Worm (Caenorhabditis elegans) whole organism, mixed stage, embryonic: ENCODE data around the gene sri-9.

Source experiments
- M03D4.4 ChIP-seq: sonication (generic microtip); optimal IDR thresholded peaks from 2 replicates; lab custom pipeline; 2017; ENCODE audit warnings: mild to moderate bottlenecking, missing genetic modification characterization, missing compliant biosample characterization
- bed-3 ChIP-seq: fragments of 200-800 bp; sonication (Bioruptor generic); optimal IDR thresholded peaks from 3 replicates; lab custom pipeline; 2018; ENCODE audit warnings: mild to moderate bottlenecking, missing genetic modification characterization, moderate library complexity, missing compliant biosample characterization
- blmp-1 ChIP-seq: fragments of 150-350 bp; optimal IDR thresholded peaks from 2 replicates; lab custom pipeline; 2014; ENCODE audit warnings: missing biosample characterization, missing genetic modification characterization
- ceh-43 ChIP-seq: fragments of 200-800 bp; sonication (Bioruptor generic); optimal IDR thresholded peaks from 2 replicates; lab custom pipeline; 2018; ENCODE audit warnings: mild to moderate bottlenecking, missing genetic modification characterization, moderate library complexity, missing compliant biosample characterization
- ces-1 ChIP-seq: fragments of 150-350 bp; optimal IDR thresholded peaks from 2 replicates; lab custom pipeline; 2014; ENCODE audit warnings: missing biosample characterization, missing genetic modification reagents, missing genetic modification characterization
- elt-1 ChIP-seq: sonication (generic microtip); optimal IDR thresholded peaks from 2 replicates; lab custom pipeline; 2017; ENCODE audit warnings: missing genetic modification characterization, mild to moderate bottlenecking, missing compliant biosample characterization, antibody characterized with exemption, moderate library complexity, borderline replicate concordance; ENCODE audit not compliant: insufficient read depth
- ham-2 ChIP-seq: fragments of 200-800 bp; sonication (Bioruptor generic); optimal IDR thresholded peaks from 2 replicates; lab custom pipeline; 2018; ENCODE audit warnings: mild to moderate bottlenecking, missing genetic modification characterization, missing compliant biosample characterization
- lsy-2 ChIP-seq: fragments of 150-350 bp; optimal IDR thresholded peaks from 2 replicates; lab custom pipeline; 2014; ENCODE audit warnings: missing biosample characterization, missing genetic modification characterization
- mls-2 ChIP-seq: sonication (generic microtip); optimal IDR thresholded peaks from 2 replicates; lab custom pipeline; 2016; ENCODE audit warnings: mild to moderate bottlenecking, missing genetic modification characterization, moderate library complexity, missing compliant biosample characterization
- nhr-2 ChIP-seq: fragments of 150-350 bp; optimal IDR thresholded peaks from 2 replicates; lab custom pipeline; 2014; ENCODE audit warnings: missing biosample characterization, missing genetic modification characterization
- nhr-237 ChIP-seq: fragments of 150-350 bp; optimal IDR thresholded peaks from 2 replicates; lab custom pipeline; 2014; ENCODE audit warnings: missing biosample characterization, missing genetic modification characterization
- snpc-4 ChIP-seq: fragments of 150-350 bp; optimal IDR thresholded peaks from 2 replicates; lab custom pipeline; 2014; ENCODE audit warnings: missing biosample characterization, missing genetic modification characterization
- sptf-1 ChIP-seq: sonication (generic microtip); optimal IDR thresholded peaks from 2 replicates; lab custom pipeline; 2017; ENCODE audit warnings: mild to moderate bottlenecking, missing genetic modification characterization, moderate library complexity, missing compliant biosample characterization

- TF ChIP-seq sptf-1 (tag; lab: Kevin White, UChicago) (no peak), nhr-237 (tag; lab: Kevin White, UChicago) (no peak), bed-3 (GFP tag; lab: Kevin White, UChicago) (no peak), blmp-1 (tag; lab: Kevin White, UChicago) (no peak), ham-2 (GFP tag; lab: Kevin White, UChicago) (no peak), mls-2 (tag; lab: Kevin White, UChicago) (no peak), nhr-2 (tag; lab: Kevin White, UChicago) (no peak), elt-1 (tag; lab: Kevin White, UChicago) (no peak), M03D4.4 (no peak), ceh-43 (GFP tag; lab: Kevin White, UChicago) (no peak), snpc-4 (tag; lab: Kevin White, UChicago) (no peak), ces-1 (no peak), lsy-2 (tag; lab: Kevin White, UChicago) (no peak)
Observed at ce11 chrV:16973338-16973737, 27.9 kb upstream of the sri-9 start.
